Fruit fly (Drosophila melanogaster): Measurements from ENCODE around the gene cm.

The cm gene

DNA sequence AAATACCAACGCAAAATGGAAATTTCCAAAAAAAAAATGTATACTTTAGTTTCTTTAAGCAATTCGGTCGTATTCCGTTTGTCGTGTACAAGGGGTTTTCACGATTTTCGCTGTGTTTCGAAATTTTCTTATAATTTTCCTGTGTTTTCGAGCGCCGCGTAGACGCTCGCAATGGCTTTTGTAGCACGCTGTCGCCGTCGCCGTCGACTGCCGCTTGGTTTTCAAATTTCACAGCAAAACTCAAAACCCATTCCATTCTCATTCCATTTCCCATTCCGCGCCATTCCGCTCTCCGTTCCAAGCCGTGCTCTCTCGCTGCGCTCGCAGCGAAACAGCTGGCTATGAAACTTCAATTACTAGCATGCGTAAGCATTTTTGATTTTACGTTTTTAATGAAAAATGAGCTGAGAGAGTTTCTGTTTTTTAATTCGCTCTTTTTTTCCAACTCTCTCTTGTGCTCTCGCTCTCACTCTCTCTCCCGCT, 29.4 kb downstream of the cm start (continued):
- TF ChIP-seq Hsf (GFP tag; optimal IDR thresholded peaks at IDR 0.05) (no peak), CG5245 (GFP tag; optimal IDR thresholded peaks at IDR 0.05) (peak; percentile 15), Atf3 (GFP tag; optimal IDR thresholded peaks at IDR 0.05) (no peak), sna (GFP tag; IDR thresholded peaks at IDR 0.05; ENCODE audit: partially characterized antibody) (0 out of 2 replicates have a peak, but pooled peaks have one; percentile 58), NfI (GFP tag; optimal IDR thresholded peaks at IDR 0.05) (no peak), luna (GFP tag; optimal IDR thresholded peaks at IDR 0.05) (no peak), CG31365 (tag; optimal IDR thresholded peaks at IDR 0.05) (no peak), jigr1 (GFP tag; IDR thresholded peaks at IDR 0.05) (no peak), lilli (GFP tag; optimal IDR thresholded peaks at IDR 0.05) (no peak), CG11723 (GFP tag; optimal IDR thresholded peaks at IDR 0.05) (peak; percentile 27), CG6654 (GFP tag; optimal IDR thresholded peaks at IDR 0.05) (no peak), CG15073 (GFP tag; optimal IDR thresholded peaks at IDR 0.05) (no peak), CG33557 (GFP tag; optimal IDR thresholded peaks at IDR 0.05) (no peak), CG8359 (GFP tag; optimal IDR thresholded peaks at IDR 0.05; ENCODE audit: borderline replicate concordance) (no peak), CG17328 (GFP tag; IDR thresholded peaks at IDR 0.05) (0 out of 2 replicates have a peak, but pooled peaks have one; percentile 14), CG15269 (tag; optimal IDR thresholded peaks at IDR 0.05) (peak; percentile 18), Abd-B (GFP tag; optimal IDR thresholded peaks at IDR 0.05) (no peak), bbx (GFP tag; IDR thresholded peaks at IDR 0.05; ENCODE audit: partially characterized antibody) (peak; percentile 39; the same call in 1 of the 2 replicates), CG1024 (GFP tag; IDR thresholded peaks at IDR 0.05) (no peak), Hr51 (GFP tag; optimal IDR thresholded peaks at IDR 0.05) (no peak), Adf1 (GFP tag; IDR thresholded peaks at IDR 0.05) (peak; percentile 67), gro (GFP tag; optimal IDR thresholded peaks at IDR 0.05) (no peak), CG11696 (GFP tag; IDR thresholded peaks at IDR 0.05) (no peak), ewg (GFP tag; optimal IDR thresholded peaks at IDR 0.05) (no peak), CG31224 (GFP tag; IDR thresholded peaks at IDR 0.05) (no peak), sob (GFP tag; IDR thresholded peaks at IDR 0.05) (0 out of 2 replicates have a peak, but pooled peaks have one; percentile 13), MESR4 (GFP tag; optimal IDR thresholded peaks at IDR 0.05) (no peak), tap (tag; optimal IDR thresholded peaks at IDR 0.05) (no peak), CG10267 (tag; optimal IDR thresholded peaks at IDR 0.05) (no peak), CG17568 (GFP tag; optimal IDR thresholded peaks at IDR 0.05) (no peak), CG1832 (GFP tag; optimal IDR thresholded peaks at IDR 0.05) (no peak), PHDP (tag; optimal IDR thresholded peaks at IDR 0.05) (no peak), Dp (GFP tag; optimal IDR thresholded peaks at IDR 0.05) (no peak), Six4 (GFP tag; optimal IDR thresholded peaks at IDR 0.05) (no peak), ssp (GFP tag; IDR thresholded peaks at IDR 0.05) (no peak), CG8281 (tag; optimal IDR thresholded peaks at IDR 0.05) (no peak), kni (GFP tag; optimal IDR thresholded peaks at IDR 0.05) (no peak), CG2202 (tag; optimal IDR thresholded peaks at IDR 0.05) (no peak), CG7786 (GFP tag; optimal IDR thresholded peaks at IDR 0.05) (peak; percentile 3), maf-S (GFP tag; optimal IDR thresholded peaks at IDR 0.05) (no peak), CG9797 (GFP tag; optimal IDR thresholded peaks at IDR 0.05) (no peak), kah (GFP tag; optimal IDR thresholded peaks at IDR 0.05) (no peak), CG10543 (GFP tag; optimal IDR thresholded peaks at IDR 0.05) (no peak), Poxn (GFP tag; IDR thresholded peaks at IDR 0.05) (no peak), CG17829 (tag; optimal IDR thresholded peaks at IDR 0.05) (peak; percentile 8), prd (optimal IDR thresholded peaks at IDR 0.05) (no peak), prd (GFP tag; IDR thresholded peaks at IDR 0.05) (peak; percentile 23; the same call in 1 of the 3 replicates), CG16815 (GFP tag; optimal IDR thresholded peaks at IDR 0.05) (no peak), D19B (GFP tag; optimal IDR thresholded peaks at IDR 0.05) (no peak), tup (GFP tag; optimal IDR thresholded peaks at IDR 0.05) (no peak)
